Worm (Caenorhabditis elegans): ENCODE measurements around the gene F49C12.9.

F49C12.9 gene

DNA sequence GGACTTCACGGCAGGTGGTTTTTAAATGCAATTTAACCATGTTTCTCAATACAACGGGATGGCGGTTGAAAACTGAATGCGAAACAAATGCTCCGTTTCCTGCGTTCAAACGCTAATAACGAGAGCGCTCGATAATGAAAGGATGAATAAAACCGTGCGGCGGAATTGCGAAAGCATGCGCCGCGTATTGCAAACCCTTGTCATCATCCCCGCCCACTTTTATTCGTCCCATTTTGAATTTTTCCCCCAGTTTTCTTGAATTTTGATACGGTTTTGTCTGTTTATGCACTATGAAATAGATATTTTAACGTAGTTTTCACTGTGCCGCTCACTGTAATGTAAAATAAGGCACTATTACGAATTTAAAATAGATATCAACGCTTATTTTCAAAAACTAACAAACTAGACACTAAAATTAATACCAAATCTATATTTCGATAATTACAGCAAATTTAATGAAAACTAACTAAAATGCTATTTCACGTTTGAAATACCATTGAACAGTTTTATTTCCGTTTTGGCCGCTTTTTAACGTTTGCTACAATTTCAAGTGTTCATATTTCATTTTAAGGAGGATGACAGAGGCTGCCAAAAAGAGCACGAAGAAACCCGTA is at the start of gene F49C12.9, which contains the start of gene rpn-7:
Gene F49C12.9 (minus strand): TSS at position 148 of the 614 bp plus-strand sequence.
Gene rpn-7 (plus strand): TSS at position 564 of the 614 bp plus-strand sequence.
- TF ChIP-seq hmbx-1 (tag; optimal IDR thresholded peaks at IDR 0.05) (no peak), ama-1 (optimal IDR thresholded peaks at IDR 0.05) (no peak), tbx-11 (GFP tag; IDR thresholded peaks at IDR 0.05) (peak; percentile 62; the same call in 1 of the 2 replicates), scrt-1 (GFP tag; IDR thresholded peaks at IDR 0.05) (peak; percentile 65; the same call in 1 of the 2 replicates), tbx-37 (GFP tag; conservative IDR thresholded peaks at IDR 0.05) (peak; percentile 43; the same call in 1 of the 2 replicates), tra-4 (tag; optimal IDR thresholded peaks at IDR 0.05) (no peak), B0310.2 (tag; optimal IDR thresholded peaks at IDR 0.05) (no peak), flt-1 (GFP tag; IDR thresholded peaks at IDR 0.05) (no peak; the same call in 1 of the 2 replicates), hnd-1 (tag; optimal IDR thresholded peaks at IDR 0.05) (no peak), pes-1 (GFP tag; IDR thresholded peaks at IDR 0.05) (no peak; the same call in 1 of the 2 replicates), ets-7 (tag; optimal IDR thresholded peaks at IDR 0.05) (peak; percentile 63), aly-1 (tag; optimal IDR thresholded peaks at IDR 0.05) (peak; percentile 38), sea-1 (GFP tag; conservative IDR thresholded peaks at IDR 0.05) (peak; percentile 68), hmg-4 (GFP tag; optimal IDR thresholded peaks at IDR 0.05) (no peak), F13C5.2 (tag; optimal IDR thresholded peaks at IDR 0.05) (peak; percentile 91), ceh-36 (tag; optimal IDR thresholded peaks at IDR 0.05) (peak; percentile 58), ceh-13 (GFP tag; optimal IDR thresholded peaks at IDR 0.05) (peak; percentile 15)

DNA sequence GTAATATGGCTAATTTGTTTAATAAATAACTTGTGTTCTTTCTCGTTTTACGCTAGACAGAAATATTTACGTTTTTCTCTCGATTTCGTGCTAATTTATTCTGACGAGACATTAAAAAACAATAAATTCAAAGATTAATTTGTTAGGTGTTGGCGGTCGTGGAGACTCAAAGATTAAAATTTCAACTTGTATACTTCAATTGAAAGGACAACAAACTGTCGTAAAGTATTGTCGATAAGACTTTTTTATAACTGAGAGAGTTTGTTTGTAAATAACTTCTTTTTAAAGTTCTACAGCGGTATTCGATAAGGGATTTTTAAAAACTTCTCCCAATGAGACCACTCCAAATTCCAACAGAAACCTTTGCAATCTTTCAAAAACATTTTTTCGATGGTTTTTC is 37.7 kb upstream of the F49C12.9 start:
- no peak for TF ChIP-seq hmg-4 (GFP tag; optimal IDR thresholded peaks at IDR 0.05)

ce11 chrIV:9343102-9343599 is 27.1 kb upstream of the F49C12.9 start, which contains the start of gene pigc-1:
Gene pigc-1 (minus strand): TSS chrIV:9343152.
- no peak for TF ChIP-seq hmg-4 (GFP tag; optimal IDR thresholded peaks at IDR 0.05)
- no peak for TF ChIP-seq tbx-37 (GFP tag; conservative IDR thresholded peaks at IDR 0.05)
- TF ChIP-seq ama-1 (optimal IDR thresholded peaks at IDR 0.05): no peak
- TF ChIP-seq hmbx-1 (tag; optimal IDR thresholded peaks at IDR 0.05): no peak
- no peak for TF ChIP-seq tra-4 (tag; optimal IDR thresholded peaks at IDR 0.05)
- TF ChIP-seq ceh-36 (tag; optimal IDR thresholded peaks at IDR 0.05): no peak
- TF ChIP-seq flt-1 (GFP tag; IDR thresholded peaks at IDR 0.05): no peak
- no peak for TF ChIP-seq sea-1 (GFP tag; conservative IDR thresholded peaks at IDR 0.05)
- no peak for TF ChIP-seq tbx-11 (GFP tag; IDR thresholded peaks at IDR 0.05)
- TF ChIP-seq pes-1 (GFP tag; IDR thresholded peaks at IDR 0.05): no peak
- TF ChIP-seq scrt-1 (GFP tag; IDR thresholded peaks at IDR 0.05): no peak
- no peak for TF ChIP-seq hnd-1 (tag; optimal IDR thresholded peaks at IDR 0.05)
- no peak for TF ChIP-seq aly-1 (tag; optimal IDR thresholded peaks at IDR 0.05)
- TF ChIP-seq B0310.2 (tag; optimal IDR thresholded peaks at IDR 0.05): no peak
- no peak for TF ChIP-seq ceh-13 (GFP tag; optimal IDR thresholded peaks at IDR 0.05)

- TF ChIP-seq F13C5.2 (tag; optimal IDR thresholded peaks at IDR 0.05) (no peak), hmbx-1 (tag; optimal IDR thresholded peaks at IDR 0.05) (no peak), tbx-37 (GFP tag; conservative IDR thresholded peaks at IDR 0.05) (no peak), hmg-4 (GFP tag; optimal IDR thresholded peaks at IDR 0.05) (no peak), pes-1 (GFP tag; IDR thresholded peaks at IDR 0.05) (no peak), sea-1 (GFP tag; conservative IDR thresholded peaks at IDR 0.05) (no peak), tra-4 (tag; optimal IDR thresholded peaks at IDR 0.05) (no peak), B0310.2 (tag; optimal IDR thresholded peaks at IDR 0.05) (no peak), hnd-1 (tag; optimal IDR thresholded peaks at IDR 0.05) (no peak), tbx-11 (GFP tag; IDR thresholded peaks at IDR 0.05) (no peak)
These were observed 25.6 kb upstream of the F49C12.9 start, which contains the start of gene vps-26 for ce11 chrIV:9341591-9341990. Gene vps-26 (minus strand): TSS chrIV:9341790.

DNA sequence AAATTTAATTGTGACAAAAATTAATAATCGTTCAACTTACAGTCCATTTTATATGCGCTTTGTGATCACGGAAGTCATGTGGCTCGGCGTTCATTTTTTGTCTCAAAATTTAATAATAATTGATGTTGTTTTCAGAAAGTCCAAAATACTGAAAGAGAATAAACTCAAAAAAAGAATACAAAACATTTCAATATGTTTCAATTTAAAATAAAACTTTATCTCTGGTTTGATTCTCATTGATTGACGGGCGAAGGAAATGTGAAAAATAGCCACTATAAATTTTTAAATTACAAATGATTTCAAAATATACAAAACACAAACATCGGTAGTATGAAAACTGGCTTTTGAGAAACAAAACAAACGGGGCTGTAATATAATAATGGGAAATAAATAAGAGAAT is 23.2 kb upstream of the F49C12.9 start, which contains the start of gene T20D3.6:
Gene T20D3.6 (minus strand): TSS at position 101 of the 400 bp plus-strand sequence.
- TF ChIP-seq tbx-11 (GFP tag; IDR thresholded peaks at IDR 0.05): no peak
- no peak for TF ChIP-seq aly-1 (tag; optimal IDR thresholded peaks at IDR 0.05)
- no peak for TF ChIP-seq scrt-1 (GFP tag; IDR thresholded peaks at IDR 0.05)
- no peak for TF ChIP-seq B0310.2 (tag; optimal IDR thresholded peaks at IDR 0.05)
- no peak for TF ChIP-seq ama-1 (optimal IDR thresholded peaks at IDR 0.05)
- TF ChIP-seq hnd-1 (tag; optimal IDR thresholded peaks at IDR 0.05): no peak
- no peak for TF ChIP-seq flt-1 (GFP tag; IDR thresholded peaks at IDR 0.05)
- no peak for TF ChIP-seq tbx-37 (GFP tag; conservative IDR thresholded peaks at IDR 0.05)
- TF ChIP-seq F13C5.2 (tag; optimal IDR thresholded peaks at IDR 0.05): no peak
- no peak for TF ChIP-seq ceh-13 (GFP tag; optimal IDR thresholded peaks at IDR 0.05)
- no peak for TF ChIP-seq ets-7 (tag; optimal IDR thresholded peaks at IDR 0.05)
- TF ChIP-seq ceh-36 (tag; optimal IDR thresholded peaks at IDR 0.05): no peak
- no peak for TF ChIP-seq sea-1 (GFP tag; conservative IDR thresholded peaks at IDR 0.05)

- TF ChIP-seq ceh-36 (tag; optimal IDR thresholded peaks at IDR 0.05): no peak
- TF ChIP-seq tbx-37 (GFP tag; conservative IDR thresholded peaks at IDR 0.05): no peak
- no peak for TF ChIP-seq F13C5.2 (tag; optimal IDR thresholded peaks at IDR 0.05)
- TF ChIP-seq ets-7 (tag; optimal IDR thresholded peaks at IDR 0.05): no peak
- no peak for TF ChIP-seq hmbx-1 (tag; optimal IDR thresholded peaks at IDR 0.05)
- no peak for TF ChIP-seq sea-1 (GFP tag; conservative IDR thresholded peaks at IDR 0.05)
- no peak for TF ChIP-seq pes-1 (GFP tag; IDR thresholded peaks at IDR 0.05)
- no peak for TF ChIP-seq aly-1 (tag; optimal IDR thresholded peaks at IDR 0.05)
- TF ChIP-seq scrt-1 (GFP tag; IDR thresholded peaks at IDR 0.05): no peak
- TF ChIP-seq hnd-1 (tag; optimal IDR thresholded peaks at IDR 0.05): no peak
- no peak for TF ChIP-seq B0310.2 (tag; optimal IDR thresholded peaks at IDR 0.05)
- no peak for TF ChIP-seq tra-4 (tag; optimal IDR thresholded peaks at IDR 0.05)
- TF ChIP-seq flt-1 (GFP tag; IDR thresholded peaks at IDR 0.05): no peak
- no peak for TF ChIP-seq ceh-13 (GFP tag; optimal IDR thresholded peaks at IDR 0.05)
- no peak for TF ChIP-seq tbx-11 (GFP tag; IDR thresholded peaks at IDR 0.05)
- TF ChIP-seq hmg-4 (GFP tag; optimal IDR thresholded peaks at IDR 0.05): no peak
- TF ChIP-seq ama-1 (optimal IDR thresholded peaks at IDR 0.05): no peak
These were observed 20.6 kb upstream of the F49C12.9 start, which contains the start of gene T20D3.5 for ce11 chrIV:9336538-9337090. Gene T20D3.5 (plus strand): TSS chrIV:9337040.

Measured in whole organism, early embryonic.